Fruit fly (Drosophila melanogaster) ovary, adult (tissue): Measurements from ENCODE around the gene CG8117.

ENCODE experiments used
- CG17801 ChIP-seq: fragments of 200-800 bp; optimal IDR thresholded peaks from 2 replicates; lab custom pipeline; 2019; ENCODE audit warnings: missing biosample characterization, mild to moderate bottlenecking, missing genetic modification characterization, moderate library complexity; ENCODE audit not compliant: partially characterized antibody

Gene CG8117

DNA sequence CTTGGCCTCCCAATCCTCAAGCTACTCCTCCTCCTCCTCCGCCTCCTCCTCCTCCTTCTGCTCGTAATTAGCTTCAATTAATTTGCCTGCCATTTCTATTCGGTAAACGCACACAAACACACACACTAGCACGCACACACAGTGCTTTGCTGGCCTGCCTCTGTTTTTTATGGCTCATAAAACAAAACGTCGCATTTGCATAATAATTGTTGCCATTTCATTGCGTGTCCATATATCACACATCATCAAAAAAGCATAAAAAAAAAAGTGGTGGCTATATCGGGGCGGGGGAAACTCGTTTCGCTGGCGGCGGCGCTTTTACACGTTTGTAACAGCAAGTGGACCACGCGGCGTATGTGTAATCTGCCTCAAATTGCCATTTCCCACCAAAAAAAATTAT lies 7.5 kb downstream of the CG8117 start:
- TF ChIP-seq CG17801 (GFP tag; lab: Kevin White, UChicago), result no peak

- no peak for TF ChIP-seq CG17801 (GFP tag; lab: Kevin White, UChicago)
Measured at dm6 chrX:15653364-15653809, 9.4 kb downstream of the CG8117 start.

DNA sequence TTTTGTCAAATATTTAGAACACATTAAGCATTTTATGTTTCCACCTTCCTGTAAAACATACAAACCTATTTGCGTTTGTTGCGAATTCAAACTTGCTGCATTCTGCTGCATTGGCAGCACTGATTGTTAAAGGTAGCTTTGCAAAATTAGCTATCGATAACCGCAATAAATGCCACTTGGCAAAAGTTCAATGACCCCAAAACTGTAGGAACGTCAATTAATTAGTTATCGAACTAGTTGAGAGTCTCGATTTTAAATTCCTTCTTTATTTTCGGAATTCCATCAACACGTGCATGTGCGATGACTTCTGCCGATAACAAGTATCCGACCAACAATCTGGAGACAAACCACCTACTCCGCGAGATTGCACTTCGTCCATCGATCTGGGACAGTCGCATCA lies 18.3 kb downstream of the CG8117 start, which contains the start of gene CG8119:
CG8119 (plus strand) TSS at position 301 of the 400 bp plus-strand sequence.
- TF ChIP-seq CG17801 (GFP tag; lab: Kevin White, UChicago), result no peak

- TF ChIP-seq CG17801 (GFP tag; lab: Kevin White, UChicago), result no peak
Measured at dm6 chrX:15671026-15671563, 27.1 kb downstream of the CG8117 start, which contains the start of gene CG15646. CG15646 (minus strand) TSS chrX:15671029.

DNA sequence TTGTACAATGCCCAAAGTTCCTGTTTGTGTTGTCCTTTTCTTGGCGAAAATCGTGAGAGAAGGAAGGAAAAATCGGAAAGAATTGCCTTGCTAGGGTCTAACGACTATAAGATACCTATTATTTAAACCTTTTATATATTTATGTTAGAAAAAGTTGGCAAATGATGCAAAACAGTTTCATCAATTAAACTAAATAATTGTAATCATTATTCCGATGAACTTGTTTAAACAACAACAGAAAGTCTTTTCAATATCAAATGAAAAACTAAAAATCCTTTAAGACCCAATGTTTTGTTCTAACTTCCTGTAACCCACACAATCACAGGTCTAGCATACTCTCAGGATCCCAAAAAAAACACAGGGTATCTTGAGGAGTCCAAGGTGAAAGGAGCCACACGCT lies 30.3 kb downstream of the CG8117 start:
- TF ChIP-seq CG17801 (GFP tag; lab: Kevin White, UChicago), result no peak

- no peak for TF ChIP-seq CG17801 (GFP tag; lab: Kevin White, UChicago)
Measured at dm6 chrX:15675294-15675693, 31.3 kb downstream of the CG8117 start, which contains the start of gene CG12708. CG12708 (plus strand) TSS chrX:15675476.

dm6 chrX:15684419-15684818 lies 40.4 kb downstream of the CG8117 start:
- no peak for TF ChIP-seq CG17801 (GFP tag; lab: Kevin White, UChicago)

DNA sequence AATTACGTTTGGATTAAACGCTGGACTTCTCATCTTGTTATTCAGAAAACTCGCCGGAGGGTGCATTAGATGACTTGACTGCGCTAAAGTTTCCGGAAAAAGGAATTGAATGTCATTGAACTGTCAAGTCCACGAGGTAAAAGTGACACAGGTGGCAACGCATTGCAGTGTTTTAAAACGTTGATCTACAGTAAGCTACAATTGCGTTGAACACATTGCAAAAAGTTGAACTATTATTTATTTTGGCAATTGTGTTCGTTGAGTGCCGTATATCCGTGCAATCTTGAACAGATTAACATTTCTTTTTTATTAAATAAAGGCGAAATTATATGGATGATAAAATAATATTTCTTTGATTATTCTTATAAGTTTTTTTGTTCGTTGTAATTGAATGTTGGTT lies 44.7 kb downstream of the CG8117 start, which contains the start of gene CG15599:
CG15599 (minus strand) TSS at position 101 of the 400 bp plus-strand sequence.
- no peak for TF ChIP-seq CG17801 (GFP tag; lab: Kevin White, UChicago)
